Worm (Caenorhabditis elegans) whole organism, early embryonic: Measurements from ENCODE around the gene rpl-16.

Source experiments
- ceh-13 ChIP-seq: fragments of 200-800 bp; sonication (Bioruptor generic); optimal IDR thresholded peaks from 2 replicates; lab custom pipeline; 2018; ENCODE audit warnings: mild to moderate bottlenecking, missing genetic modification characterization, missing compliant biosample characterization
- ets-7 ChIP-seq: sonication (generic microtip); optimal IDR thresholded peaks from 2 replicates; lab custom pipeline; 2016; ENCODE audit warnings: missing genotype, missing genetic modification characterization, missing compliant biosample characterization
- tra-4 ChIP-seq: sonication (generic microtip); optimal IDR thresholded peaks from 2 replicates; lab custom pipeline; 2017; ENCODE audit warnings: missing genetic modification characterization, missing compliant biosample characterization

- no peak for TF ChIP-seq ets-7 (tag; lab: Kevin White, UChicago)
- TF ChIP-seq tra-4 (tag; lab: Kevin White, UChicago) = no peak
- TF ChIP-seq ceh-13 (GFP tag; lab: Kevin White, UChicago) = no peak
Observed at ce11 chrIII:3468384-3468783, 35.0 kb downstream of the rpl-16 start.
